Worm (Caenorhabditis elegans) whole organism, L2 larva: ENCODE measurements around the gene cup-4.

Source experiments
- C34F6.9 ChIP-seq: fragments of 150-350 bp; optimal IDR thresholded peaks from 2 replicates; lab custom pipeline; 2014; ENCODE audit warnings: missing biosample characterization, missing genetic modification characterization
- F13H6.1 ChIP-seq: sonication (generic microtip); optimal IDR thresholded peaks from 2 replicates; lab custom pipeline; 2016; ENCODE audit warnings: missing genetic modification characterization, missing compliant biosample characterization
- R02D3.7 ChIP-seq: fragments of 150-350 bp; optimal IDR thresholded peaks from 2 replicates; lab custom pipeline; 2014; ENCODE audit warnings: missing biosample characterization, missing genetic modification characterization
- ZK546.5 ChIP-seq: sonication (generic microtip); optimal IDR thresholded peaks from 2 replicates; lab custom pipeline; 2017; ENCODE audit warnings: missing biosample characterization, missing genetic modification characterization
- alr-1 ChIP-seq: fragments of 150-350 bp; optimal IDR thresholded peaks from 2 replicates; lab custom pipeline; 2014; ENCODE audit warnings: missing biosample characterization, missing genetic modification characterization
- aly-2 ChIP-seq: fragments of 150-350 bp; optimal IDR thresholded peaks from 2 replicates; lab custom pipeline; 2014; ENCODE audit warnings: missing biosample characterization, missing genetic modification characterization
- ama-1 ChIP-seq: fragments of 150-350 bp; optimal IDR thresholded peaks from 2 replicates; lab custom pipeline; 2018; ENCODE audit warnings: inconsistent platforms
- blmp-1 ChIP-seq: sonication (generic microtip); optimal IDR thresholded peaks from 2 replicates; lab custom pipeline; 2017; ENCODE audit warnings: missing genetic modification characterization, mild to moderate bottlenecking, missing compliant biosample characterization, antibody characterized with exemption, moderate library complexity; ENCODE audit not compliant: insufficient read depth
- ceh-16 ChIP-seq: fragments of 150-350 bp; optimal IDR thresholded peaks from 2 replicates; lab custom pipeline; 2014; ENCODE audit warnings: missing biosample characterization, missing genetic modification characterization
- crh-2 ChIP-seq: sonication (generic microtip); optimal IDR thresholded peaks from 2 replicates; lab custom pipeline; 2017; ENCODE audit warnings: missing biosample characterization, missing genetic modification characterization
- dmd-4 ChIP-seq: sonication (generic microtip); optimal IDR thresholded peaks from 2 replicates; lab custom pipeline; 2017; ENCODE audit warnings: missing biosample characterization, missing genetic modification characterization
- elt-1 ChIP-seq: fragments of 150-350 bp; optimal IDR thresholded peaks from 2 replicates; lab custom pipeline; 2014; ENCODE audit warnings: missing biosample characterization, missing genetic modification characterization
- elt-3 ChIP-seq: sonication (generic microtip); optimal IDR thresholded peaks from 2 replicates; lab custom pipeline; 2017; ENCODE audit warnings: missing biosample characterization, missing genetic modification characterization
- gmeb-1 ChIP-seq: fragments of 150-350 bp; optimal IDR thresholded peaks from 2 replicates; lab custom pipeline; 2014; ENCODE audit warnings: missing biosample characterization, missing genetic modification characterization
- lin-11 ChIP-seq: fragments of 150-350 bp; sonication (generic microtip); optimal IDR thresholded peaks from 2 replicates; lab custom pipeline; 2014; ENCODE audit warnings: missing biosample characterization, missing genetic modification characterization, inconsistent platforms, mixed read lengths
- lin-13 ChIP-seq: fragments of 150-350 bp; optimal IDR thresholded peaks from 2 replicates; lab custom pipeline; 2014; ENCODE audit warnings: missing biosample characterization, missing genetic modification reagents, missing genetic modification characterization
- lin-39 ChIP-seq: fragments of 150-350 bp; optimal IDR thresholded peaks from 2 replicates; lab custom pipeline; 2014; ENCODE audit warnings: missing biosample characterization, missing genetic modification reagents, missing genetic modification characterization
- lsy-2 ChIP-seq, 2 experiments: fragments of 150-350 bp in 1 of 2; sonication (generic microtip) in 1 of 2; optimal IDR thresholded peaks; 2 replicates each; lab custom pipeline; 2014 to 2017; ENCODE audit warnings: missing biosample characterization in 2 of 2, missing genetic modification characterization in 2 of 2
- mab-5 ChIP-seq: fragments of 150-350 bp; optimal IDR thresholded peaks from 2 replicates; lab custom pipeline; 2014; ENCODE audit warnings: missing biosample characterization, missing genetic modification characterization
- mbf-1 ChIP-seq: sonication (generic microtip); optimal IDR thresholded peaks from 2 replicates; lab custom pipeline; 2017; ENCODE audit warnings: missing biosample characterization, missing genetic modification characterization
- mdl-1 ChIP-seq, 2 experiments: fragments of 150-350 bp in 1 of 2; sonication (generic microtip) in 1 of 2; optimal IDR thresholded peaks; 2 replicates each; lab custom pipeline; 2017; ENCODE audit warnings: missing biosample characterization in 2 of 2, missing genetic modification characterization in 2 of 2
- nhr-10 ChIP-seq: sonication (generic microtip); optimal IDR thresholded peaks from 2 replicates; lab custom pipeline; 2017; ENCODE audit warnings: missing biosample characterization, missing genetic modification characterization
- nhr-11 ChIP-seq: fragments of 150-350 bp; optimal IDR thresholded peaks from 2 replicates; lab custom pipeline; 2014; ENCODE audit warnings: missing biosample characterization, missing genetic modification characterization
- nhr-12 ChIP-seq: fragments of 150-350 bp; optimal IDR thresholded peaks from 2 replicates; lab custom pipeline; 2014; ENCODE audit warnings: missing biosample characterization, missing genetic modification characterization
- nhr-129 ChIP-seq: fragments of 150-350 bp; optimal IDR thresholded peaks from 2 replicates; lab custom pipeline; 2014; ENCODE audit warnings: missing biosample characterization, missing genetic modification characterization
- nhr-23 ChIP-seq: fragments of 150-350 bp; optimal IDR thresholded peaks from 2 replicates; lab custom pipeline; 2014; ENCODE audit warnings: missing biosample characterization, missing genetic modification reagents, missing genetic modification characterization
- nhr-237 ChIP-seq: fragments of 150-350 bp; optimal IDR thresholded peaks from 2 replicates; lab custom pipeline; 2014; ENCODE audit warnings: missing biosample characterization, missing genetic modification characterization
- nhr-25 ChIP-seq: fragments of 150-350 bp; sonication (generic microtip); optimal IDR thresholded peaks from 3 replicates; lab custom pipeline; 2014; ENCODE audit warnings: missing biosample characterization, missing genetic modification characterization
- nhr-6 ChIP-seq: fragments of 150-350 bp; optimal IDR thresholded peaks from 2 replicates; lab custom pipeline; 2014; ENCODE audit warnings: missing biosample characterization, missing genetic modification characterization
- nhr-77 ChIP-seq: fragments of 150-350 bp; optimal IDR thresholded peaks from 2 replicates; lab custom pipeline; 2014; ENCODE audit warnings: missing biosample characterization, missing genetic modification characterization
- peb-1 ChIP-seq: fragments of 150-350 bp; optimal IDR thresholded peaks from 2 replicates; lab custom pipeline; 2014; ENCODE audit warnings: missing biosample characterization, missing genetic modification characterization
- sem-4 ChIP-seq: fragments of 150-350 bp; optimal IDR thresholded peaks from 2 replicates; lab custom pipeline; 2014; ENCODE audit warnings: missing biosample characterization, missing genetic modification reagents, missing genetic modification characterization
- skn-1 ChIP-seq: sonication (generic microtip); optimal IDR thresholded peaks from 2 replicates; lab custom pipeline; 2017; ENCODE audit warnings: missing biosample characterization, missing genetic modification characterization
- sma-3 ChIP-seq: sonication (generic microtip); optimal IDR thresholded peaks from 2 replicates; lab custom pipeline; 2016; ENCODE audit warnings: missing genetic modification reagents, missing genetic modification characterization, missing compliant biosample characterization
- sma-9 ChIP-seq, 2 experiments: fragments of 150-350 bp in 1 of 2; sonication (generic microtip) in 1 of 2; optimal IDR thresholded peaks; 2 replicates each; lab custom pipeline; 2014 to 2016; ENCODE audit warnings: missing genetic modification characterization in 2 of 2, mild to moderate bottlenecking in 1 of 2, missing biosample characterization in 1 of 2, missing compliant biosample characterization in 1 of 2, missing genetic modification reagents in 1 of 2, moderate library complexity in 1 of 2
- unc-39 ChIP-seq: fragments of 150-350 bp; optimal IDR thresholded peaks from 2 replicates; lab custom pipeline; 2014; ENCODE audit warnings: missing biosample characterization, missing genetic modification characterization
- unc-55 ChIP-seq: fragments of 150-350 bp; sonication (generic microtip); optimal IDR thresholded peaks from 3 replicates; lab custom pipeline; 2014; ENCODE audit warnings: missing biosample characterization, missing genetic modification reagents, missing genetic modification characterization
- unc-62 ChIP-seq: fragments of 150-350 bp; optimal IDR thresholded peaks from 2 replicates; lab custom pipeline; 2014; ENCODE audit warnings: missing biosample characterization, missing genetic modification reagents, missing genetic modification characterization
- zag-1 ChIP-seq: fragments of 150-350 bp; optimal IDR thresholded peaks from 2 replicates; lab custom pipeline; 2014; ENCODE audit warnings: missing biosample characterization, missing genetic modification characterization
- ztf-1 ChIP-seq: fragments of 200-800 bp; sonication (Bioruptor generic); conservative IDR thresholded peaks from 2 replicates; pipeline ENCODE4 v1.3.6; 2022; ENCODE audit warnings: missing genetic modification characterization, missing compliant biosample characterization
- ztf-11 ChIP-seq: sonication (generic microtip); optimal IDR thresholded peaks from 2 replicates; lab custom pipeline; 2017; ENCODE audit warnings: missing biosample characterization, missing genetic modification characterization
- ztf-4 ChIP-seq: fragments of 150-350 bp; optimal IDR thresholded peaks from 2 replicates; lab custom pipeline; 2014; ENCODE audit warnings: missing biosample characterization, missing genetic modification characterization

Gene cup-4

ce11 chrIII:7873481-7873880 lies 7.2 kb downstream of the cup-4 start, which contains the start of gene tyr-1:
Gene tyr-1, plus strand, starts transcription at chrIII:7873781.
- TF ChIP-seq alr-1 (tag; lab: Kevin White, UChicago), result no peak
- TF ChIP-seq ceh-16, result no peak
- no peak for TF ChIP-seq nhr-77 (tag; lab: Kevin White, UChicago)
- TF ChIP-seq ztf-11, result no peak
- TF ChIP-seq crh-2, result no peak
- TF ChIP-seq nhr-237 (tag; lab: Kevin White, UChicago), result no peak
- TF ChIP-seq sma-3, result no peak
- TF ChIP-seq mab-5, result no peak
- no peak for TF ChIP-seq nhr-10 (tag; lab: Kevin White, UChicago)
- TF ChIP-seq lin-13, result no peak
- no peak for TF ChIP-seq nhr-12 (tag; lab: Kevin White, UChicago)
- no peak for TF ChIP-seq nhr-6 (tag; lab: Kevin White, UChicago)
- no peak for TF ChIP-seq sma-9 (GFP tag; optimal IDR thresholded peaks at IDR 0.05; lab: Kevin White, UChicago)
- TF ChIP-seq sma-9 (tag; optimal IDR thresholded peaks at IDR 0.05; lab: Kevin White, UChicago), result no peak
- no peak for TF ChIP-seq F13H6.1 (tag; lab: Kevin White, UChicago)
- TF ChIP-seq lin-11 (tag; lab: Kevin White, UChicago), result no peak

DNA sequence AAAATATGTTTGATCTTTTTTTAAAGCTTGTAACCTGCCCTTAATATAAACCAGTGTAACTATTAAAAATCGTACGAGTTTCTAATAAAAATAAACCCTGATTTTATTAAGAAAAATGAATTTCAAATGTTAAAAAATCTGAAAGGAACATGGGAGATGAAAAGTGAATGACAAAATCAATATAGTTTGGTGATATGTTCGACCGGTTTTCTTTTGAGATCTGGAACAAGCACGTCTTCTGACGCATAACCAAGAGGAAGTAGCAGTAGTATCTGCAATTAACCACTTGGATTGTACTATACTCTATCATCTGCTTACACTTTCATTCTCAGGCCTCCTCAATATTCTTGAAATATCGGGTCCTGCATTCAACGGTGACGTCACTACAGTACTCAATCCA lies 10.8 kb downstream of the cup-4 start:
- TF ChIP-seq nhr-25 (tag; lab: Kevin White, UChicago) (peak; percentile 24), alr-1 (tag; lab: Kevin White, UChicago) (no peak)

- TF ChIP-seq aly-2 (tag; lab: Kevin White, UChicago) (no peak), elt-1 (no peak), unc-55 (GFP tag; lab: Kevin White, UChicago) (no peak), elt-3 (no peak), nhr-129 (tag; lab: Kevin White, UChicago) (no peak), mdl-1 (tag; optimal IDR thresholded peaks at IDR 0.05; lab: Kevin White, UChicago) (no peak), C34F6.9 (tag; lab: Kevin White, UChicago) (no peak), blmp-1 (no peak), unc-39 (tag; lab: Kevin White, UChicago) (no peak), peb-1 (tag; lab: Kevin White, UChicago) (no peak), nhr-11 (no peak)
- TF ChIP-seq, all 48 proteins: peak for 0
Measured at ce11 chrIII:7878852-7879329, 12.6 kb downstream of the cup-4 start, which contains the start of gene sup-18. Gene sup-18, minus strand, starts transcription at chrIII:7878902.

DNA sequence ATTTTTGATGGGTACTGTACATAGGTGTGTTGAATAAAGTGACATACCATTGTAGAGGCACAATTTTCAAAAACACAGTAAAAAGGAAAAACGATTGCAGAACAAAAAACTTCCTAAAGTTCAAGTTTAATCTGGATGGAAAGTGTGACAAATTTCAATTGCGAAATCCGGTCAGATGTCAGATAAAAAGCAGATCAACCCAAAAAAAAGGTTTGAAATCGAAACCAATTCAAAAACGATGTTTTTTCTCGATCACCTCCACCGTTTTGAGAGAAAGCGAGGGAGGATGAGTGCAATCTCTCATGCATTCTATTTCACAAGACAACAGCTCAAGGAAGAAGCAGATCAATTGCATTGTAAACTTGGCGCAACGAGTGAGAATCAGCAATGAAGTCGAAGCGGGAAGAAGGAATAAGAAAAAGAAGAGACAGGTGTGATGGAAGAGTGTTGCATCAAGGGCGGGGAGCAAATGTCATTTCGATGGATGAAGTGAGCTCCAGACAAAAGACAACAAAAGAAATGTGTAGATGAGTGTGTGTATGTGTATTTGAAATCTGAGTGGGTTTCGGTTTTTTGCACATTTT lies 13.9 kb downstream of the cup-4 start:
- no peak for TF ChIP-seq skn-1 (tag; lab: Kevin White, UChicago)
- TF ChIP-seq nhr-12 (tag; lab: Kevin White, UChicago), result no peak
- TF ChIP-seq unc-62, result no peak
- TF ChIP-seq sma-9 (GFP tag; optimal IDR thresholded peaks at IDR 0.05; lab: Kevin White, UChicago), result peak; percentile 22
- no peak for TF ChIP-seq sma-9 (tag; optimal IDR thresholded peaks at IDR 0.05; lab: Kevin White, UChicago)
- TF ChIP-seq ztf-4 (tag; lab: Kevin White, UChicago), result no peak
- no peak for TF ChIP-seq R02D3.7
- no peak for TF ChIP-seq nhr-11
- TF ChIP-seq ZK546.5 (tag; lab: Kevin White, UChicago), result no peak
- TF ChIP-seq mdl-1 (tag; optimal IDR thresholded peaks at IDR 0.05; lab: Kevin White, UChicago), result no peak
- no peak for TF ChIP-seq crh-2
- TF ChIP-seq nhr-237 (tag; lab: Kevin White, UChicago), result no peak
- no peak for TF ChIP-seq zag-1
- no peak for TF ChIP-seq dmd-4 (tag; lab: Kevin White, UChicago)
- no peak for TF ChIP-seq elt-3
- no peak for TF ChIP-seq alr-1 (tag; lab: Kevin White, UChicago)
- no peak for TF ChIP-seq peb-1 (tag; lab: Kevin White, UChicago)
- no peak for TF ChIP-seq nhr-25 (tag; lab: Kevin White, UChicago)
- peak in 1 of 2 experiments; percentile 26 for TF ChIP-seq lsy-2 (tag; optimal IDR thresholded peaks at IDR 0.05; lab: Kevin White, UChicago)
- no peak for TF ChIP-seq blmp-1
- no peak for TF ChIP-seq sma-3
- no peak for TF ChIP-seq sem-4 (tag; lab: Kevin White, UChicago)
- no peak for TF ChIP-seq lin-11 (tag; lab: Kevin White, UChicago)
- TF ChIP-seq ama-1 (lab: Kevin White, UChicago), result no peak
- no peak for TF ChIP-seq nhr-77 (tag; lab: Kevin White, UChicago)
- peak; percentile 46 for TF ChIP-seq F13H6.1 (tag; lab: Kevin White, UChicago)
- TF ChIP-seq gmeb-1 (tag; lab: Kevin White, UChicago), result no peak
- no peak for TF ChIP-seq aly-2 (tag; lab: Kevin White, UChicago)
- no peak for TF ChIP-seq unc-55 (GFP tag; lab: Kevin White, UChicago)
- TF ChIP-seq mbf-1 (tag; lab: Kevin White, UChicago), result no peak
- TF ChIP-seq lin-39 (tag; lab: Kevin White, UChicago), result no peak
- no peak for TF ChIP-seq nhr-23 (tag; lab: Kevin White, UChicago)
- TF ChIP-seq ztf-1 (GFP tag; lab: Robert Waterston, UW), result no peak
- TF ChIP-seq C34F6.9 (tag; lab: Kevin White, UChicago), result peak; percentile 49
- no peak for TF ChIP-seq unc-39 (tag; lab: Kevin White, UChicago)
- TF ChIP-seq nhr-129 (tag; lab: Kevin White, UChicago), result peak; percentile 77
- no peak for TF ChIP-seq mab-5
